Worm (Caenorhabditis elegans) whole organism, late embryonic: ENCODE results near the gene sti-1.

ENCODE experiments used
- ceh-19 ChIP-seq: fragments of 200-800 bp; sonication (Bioruptor generic); optimal IDR thresholded peaks from 2 replicates; lab custom pipeline; 2018; ENCODE audit warnings: mild to moderate bottlenecking, missing genetic modification characterization, missing compliant biosample characterization
- dve-1 ChIP-seq: sonication (generic microtip); optimal IDR thresholded peaks from 2 replicates; lab custom pipeline; 2017; ENCODE audit warnings: antibody characterized with exemption, mild to moderate bottlenecking, missing genetic modification characterization, missing compliant biosample characterization
- elt-2 ChIP-seq: sonication (generic microtip); optimal IDR thresholded peaks from 2 replicates; lab custom pipeline; 2016; ENCODE audit warnings: missing genetic modification reagents, missing genetic modification characterization, missing compliant biosample characterization
- gmeb-2 ChIP-seq: sonication (generic microtip); optimal IDR thresholded peaks from 2 replicates; lab custom pipeline; 2016; ENCODE audit warnings: missing genetic modification characterization, inconsistent platforms, missing compliant biosample characterization
- hlh-15 ChIP-seq: sonication (generic microtip); optimal IDR thresholded peaks from 2 replicates; lab custom pipeline; 2016; ENCODE audit warnings: missing genetic modification characterization, missing compliant biosample characterization
- hlh-30 ChIP-seq: sonication (generic microtip); optimal IDR thresholded peaks from 2 replicates; lab custom pipeline; 2017; ENCODE audit warnings: antibody characterized with exemption, missing genetic modification characterization, missing compliant biosample characterization; ENCODE audit not compliant: insufficient read depth
- lin-11 ChIP-seq: fragments of 200-800 bp; sonication (Bioruptor generic); optimal IDR thresholded peaks from 2 replicates; lab custom pipeline; 2018; ENCODE audit warnings: mild to moderate bottlenecking, missing genetic modification characterization, missing compliant biosample characterization
- rnt-1 ChIP-seq: sonication (generic microtip); optimal IDR thresholded peaks from 2 replicates; lab custom pipeline; 2016; ENCODE audit warnings: missing genetic modification characterization, missing compliant biosample characterization
- ztf-16 ChIP-seq: sonication (generic microtip); optimal IDR thresholded peaks from 2 replicates; lab custom pipeline; 2017; ENCODE audit warnings: missing genetic modification characterization, missing compliant biosample characterization

DNA sequence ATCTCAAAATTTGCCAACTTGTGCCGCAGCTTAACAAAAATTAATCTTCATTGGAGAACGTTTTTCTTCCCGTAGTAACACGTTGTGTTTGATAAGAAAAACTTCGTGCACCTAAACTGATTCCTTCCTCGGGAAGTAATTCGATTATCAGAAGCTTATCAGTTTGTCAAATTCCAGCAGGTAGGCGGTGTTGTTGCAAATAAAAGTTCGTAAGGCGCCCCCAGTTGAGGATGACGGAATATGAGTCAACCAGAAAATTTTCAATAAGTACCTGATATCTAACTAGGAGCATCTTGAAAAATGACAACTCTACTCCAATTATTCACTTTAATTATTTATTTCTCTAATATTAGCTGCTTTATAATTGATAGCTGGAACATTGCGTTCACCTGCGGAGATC lies 31.5 kb upstream of the sti-1 start, which contains the start of gene C05E4.7:
- TF ChIP-seq lin-11 (tag; lab: Kevin White, UChicago) (no peak), gmeb-2 (tag; lab: Kevin White, UChicago) (no peak), elt-2 (no peak), hlh-15 (no peak), ceh-19 (GFP tag; lab: Kevin White, UChicago) (no peak), rnt-1 (tag; lab: Kevin White, UChicago) (no peak), ztf-16 (tag; lab: Kevin White, UChicago) (no peak), dve-1 (no peak), hlh-30 (tag; lab: Kevin White, UChicago) (no peak)
